Worm (Caenorhabditis elegans) whole organism, dauer: Measurements from ENCODE around the gene srt-73.

Source experiments
- unc-62 ChIP-seq: sonication (generic microtip); optimal IDR thresholded peaks from 2 replicates; lab custom pipeline; 2017; ENCODE audit warnings: missing biosample characterization, missing genetic modification reagents, missing genetic modification characterization

Gene srt-73

DNA sequence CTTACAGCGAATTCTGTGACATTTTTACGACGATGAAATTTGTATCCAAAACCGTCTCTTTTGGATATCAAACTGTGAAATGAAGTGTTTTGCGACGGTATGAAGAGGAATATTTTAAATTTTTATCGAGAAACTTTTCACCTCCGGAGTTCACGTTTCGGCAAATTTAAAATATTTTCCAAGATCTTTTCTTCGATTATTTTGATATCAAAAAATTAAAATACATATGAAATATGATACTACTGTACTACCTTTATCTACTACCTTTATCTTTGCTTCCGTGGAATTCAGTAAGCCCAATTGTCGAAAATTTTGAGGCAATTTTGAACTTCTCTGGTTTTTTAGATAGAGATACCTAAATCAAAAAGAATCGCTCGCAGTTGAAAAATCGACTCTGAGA, 1.3 kb upstream of the srt-73 start, which contains the start of gene kin-26:
kin-26 (minus strand) TSS at position 101 of the 400 bp plus-strand sequence.
- no peak for TF ChIP-seq unc-62

DNA sequence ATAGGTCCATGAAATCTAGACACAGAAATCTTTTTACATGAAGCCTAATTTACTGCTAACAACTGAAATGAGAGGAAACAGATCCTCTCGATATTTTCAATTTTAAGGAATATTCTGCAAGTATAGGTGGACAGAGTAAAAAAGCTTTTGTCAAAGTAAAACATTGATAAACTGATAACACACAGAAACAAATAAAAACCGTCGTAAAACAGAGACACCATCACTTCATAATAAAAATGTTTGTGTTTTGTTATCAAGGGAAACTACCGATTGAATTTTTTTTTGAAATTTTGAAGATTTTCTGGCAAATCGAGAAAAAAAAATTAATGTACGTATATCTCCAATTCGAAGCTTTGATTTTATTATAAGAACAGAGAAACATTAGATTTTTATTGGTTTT, 2.0 kb downstream of the srt-73 start:
- no peak for TF ChIP-seq unc-62

DNA sequence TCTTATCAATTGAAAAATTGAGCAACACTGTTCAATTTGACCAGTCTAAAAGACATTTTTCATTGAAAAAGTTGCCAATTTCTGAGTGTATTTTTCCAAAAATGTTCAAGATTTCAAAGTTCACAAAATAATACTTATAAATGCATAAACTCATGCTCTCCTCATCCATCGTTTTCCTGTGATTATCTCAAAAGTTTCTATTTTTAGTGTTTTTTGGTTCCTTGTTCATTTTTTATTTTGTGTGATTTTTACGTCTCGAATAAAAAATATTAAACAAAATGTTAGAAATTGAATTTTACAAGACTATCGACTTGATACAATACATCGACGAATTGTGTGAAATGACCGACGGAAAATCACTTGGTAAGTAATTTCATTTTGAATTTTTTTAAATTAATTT, 2.6 kb downstream of the srt-73 start, which contains the start of gene atic-1:
atic-1 (plus strand) TSS at position 301 of the 400 bp plus-strand sequence.
- TF ChIP-seq unc-62, result no peak

DNA sequence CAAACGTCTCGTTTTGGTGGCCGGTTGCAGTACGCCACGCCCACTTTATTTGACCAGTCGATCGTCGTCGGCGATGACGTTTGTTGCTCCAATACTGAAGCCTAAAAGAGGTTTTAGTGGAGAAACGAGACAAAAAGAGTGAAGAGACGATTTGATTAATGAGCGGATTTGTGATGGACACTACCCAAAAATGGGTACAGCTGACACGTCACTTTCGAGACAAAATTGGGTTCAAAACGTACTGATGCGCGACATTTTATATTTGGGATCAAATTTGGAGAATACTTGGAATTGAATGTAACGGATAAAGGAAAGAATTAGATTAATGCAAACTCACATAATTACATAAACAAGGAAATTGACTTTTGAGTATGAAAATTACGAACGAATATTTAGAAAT, 18.3 kb downstream of the srt-73 start, which contains the start of gene ilys-4:
ilys-4 (minus strand) TSS at position 101 of the 400 bp plus-strand sequence.
- TF ChIP-seq unc-62, result no peak

DNA sequence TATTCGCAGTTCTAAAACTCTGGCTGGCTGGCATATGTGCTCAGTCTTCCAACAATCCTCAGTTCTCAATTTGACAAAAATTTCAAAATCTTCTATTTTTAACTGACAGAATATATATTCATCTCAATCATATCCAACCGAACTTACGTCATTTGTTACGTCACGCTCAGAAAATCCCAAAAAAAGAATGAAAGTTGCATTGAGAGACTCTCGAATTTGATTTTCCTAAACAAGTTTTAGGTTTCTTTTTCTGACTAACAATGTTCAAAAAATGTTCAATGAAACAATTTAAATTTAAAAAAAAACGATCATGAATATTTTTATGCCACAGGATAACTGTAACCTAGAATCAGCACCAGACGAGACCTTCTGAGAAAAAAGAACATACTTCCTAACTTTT, 18.8 kb downstream of the srt-73 start:
- no peak for TF ChIP-seq unc-62

DNA sequence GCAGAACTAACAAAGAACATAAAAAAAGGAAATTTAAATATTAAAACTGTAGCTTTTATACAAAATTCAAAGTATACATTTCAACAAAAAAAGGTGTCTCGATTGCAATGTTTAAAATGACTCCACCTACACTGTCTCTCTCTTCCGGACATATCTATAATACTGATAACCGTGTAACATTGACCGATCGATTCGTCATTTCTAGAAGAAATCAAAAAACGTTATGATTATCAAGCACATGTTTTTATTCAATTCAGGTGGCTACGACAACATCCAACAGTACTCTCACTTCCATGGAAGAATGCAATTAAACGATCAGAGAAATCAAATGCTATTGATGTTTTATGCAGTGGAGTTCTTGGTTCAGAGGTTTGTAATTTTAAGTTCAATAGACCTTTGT, 19.4 kb downstream of the srt-73 start:
- no peak for TF ChIP-seq unc-62

DNA sequence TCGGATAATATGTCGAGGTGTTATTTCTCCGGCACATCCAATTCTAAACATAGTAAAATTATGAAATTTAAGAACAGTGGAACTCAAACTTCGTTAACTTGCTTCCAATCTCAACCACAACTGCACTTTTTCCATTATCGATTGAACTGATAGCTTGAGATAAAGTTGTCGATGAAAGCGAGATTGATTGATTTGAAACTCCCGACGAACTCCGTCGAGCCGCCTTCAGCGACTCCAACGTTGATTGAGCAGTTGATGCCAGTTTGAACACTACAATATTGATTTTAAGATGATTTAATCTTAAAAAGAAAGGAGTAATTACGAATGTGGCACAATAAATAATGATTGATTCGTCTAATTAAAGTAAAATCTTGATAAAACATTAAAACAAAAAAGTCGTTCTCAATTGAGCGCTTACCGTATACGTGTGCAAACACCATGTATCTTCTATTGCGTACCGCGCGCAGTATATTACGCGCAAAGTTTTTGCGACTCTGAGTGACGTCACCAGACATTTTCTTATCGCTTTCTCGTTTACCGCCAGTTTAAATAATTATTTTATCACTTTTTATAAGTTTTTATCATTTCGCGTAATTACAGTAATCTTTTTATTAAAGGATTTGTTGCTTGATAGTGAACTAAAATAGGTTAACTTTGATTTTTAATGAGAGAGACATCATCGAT, 23.2 kb downstream of the srt-73 start, which contains the start of gene arp-11:
arp-11 (minus strand) TSS at position 51 of the 684 bp plus-strand sequence.
- TF ChIP-seq unc-62, result no peak

DNA sequence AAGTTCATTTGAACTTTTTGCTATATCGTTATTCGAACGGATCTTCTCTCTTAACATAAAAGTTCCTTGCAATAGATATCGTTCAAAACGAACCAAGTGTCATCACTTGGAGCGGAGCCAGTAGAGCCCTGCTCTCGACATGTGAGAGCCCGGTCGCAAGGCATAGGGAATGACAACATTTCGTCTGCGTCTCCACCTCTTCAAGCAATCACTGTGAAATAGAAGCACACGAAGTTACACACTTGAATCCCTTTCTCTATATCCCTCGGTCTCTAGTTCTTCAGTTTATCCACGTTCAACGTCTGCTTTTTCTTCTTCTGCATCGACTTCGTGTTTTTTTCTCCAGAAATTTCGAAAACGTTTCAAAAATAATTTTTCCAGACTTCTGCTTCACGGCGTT, 24.2 kb downstream of the srt-73 start, which contains the start of gene C49H3.6:
C49H3.6 (plus strand) TSS at position 380 of the 400 bp plus-strand sequence.
- no peak for TF ChIP-seq unc-62

DNA sequence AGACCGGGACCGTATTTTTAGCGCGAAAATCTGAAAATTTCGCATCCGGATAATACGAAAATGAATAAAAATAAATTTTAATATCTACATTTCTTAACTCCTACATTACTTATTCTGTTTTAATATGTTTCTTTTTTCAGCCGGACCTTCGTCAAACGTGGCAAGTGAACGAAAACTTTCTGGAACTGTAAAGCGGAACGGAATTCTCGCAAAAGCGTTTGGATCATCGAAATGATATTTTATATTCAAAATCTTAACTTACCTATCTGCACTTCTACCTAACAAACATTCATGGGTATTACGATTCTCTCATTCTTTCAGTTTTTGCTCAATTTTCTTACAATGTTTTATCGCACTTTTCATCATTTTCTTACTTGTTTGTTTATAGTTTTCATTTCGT, 27.5 kb downstream of the srt-73 start:
- TF ChIP-seq unc-62, result no peak

DNA sequence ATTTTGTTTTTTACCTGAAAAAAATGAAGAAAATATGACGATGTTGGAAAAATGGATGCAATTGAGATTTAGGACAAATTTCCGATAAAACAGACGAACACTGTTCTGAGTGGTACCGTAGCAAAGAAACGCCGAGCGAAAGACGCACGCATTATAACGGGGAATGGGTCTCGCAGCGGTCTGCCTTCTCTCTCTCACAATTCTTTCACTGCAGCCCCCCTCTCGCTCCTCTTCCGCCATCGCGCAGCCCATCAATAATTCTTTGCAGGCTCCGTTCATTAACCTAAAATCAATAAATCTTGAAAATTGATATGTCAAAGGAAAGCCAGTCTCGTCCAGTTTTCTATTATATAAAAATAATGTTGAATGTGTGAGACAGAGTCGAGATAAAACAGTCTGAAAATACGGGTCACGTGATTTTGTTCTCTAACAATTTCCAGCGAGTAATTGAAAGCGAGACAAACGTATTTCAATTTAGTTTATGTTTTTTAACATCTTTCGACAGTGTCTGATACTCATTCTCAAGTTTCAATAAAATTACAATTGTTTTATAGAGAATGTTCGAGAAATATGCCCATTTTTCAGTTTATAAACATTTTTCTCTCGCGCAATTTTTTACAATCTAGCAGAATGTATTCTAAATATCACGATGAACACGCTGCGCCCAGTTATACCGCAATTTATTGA, 30.5 kb downstream of the srt-73 start:
- TF ChIP-seq unc-62, result no peak

DNA sequence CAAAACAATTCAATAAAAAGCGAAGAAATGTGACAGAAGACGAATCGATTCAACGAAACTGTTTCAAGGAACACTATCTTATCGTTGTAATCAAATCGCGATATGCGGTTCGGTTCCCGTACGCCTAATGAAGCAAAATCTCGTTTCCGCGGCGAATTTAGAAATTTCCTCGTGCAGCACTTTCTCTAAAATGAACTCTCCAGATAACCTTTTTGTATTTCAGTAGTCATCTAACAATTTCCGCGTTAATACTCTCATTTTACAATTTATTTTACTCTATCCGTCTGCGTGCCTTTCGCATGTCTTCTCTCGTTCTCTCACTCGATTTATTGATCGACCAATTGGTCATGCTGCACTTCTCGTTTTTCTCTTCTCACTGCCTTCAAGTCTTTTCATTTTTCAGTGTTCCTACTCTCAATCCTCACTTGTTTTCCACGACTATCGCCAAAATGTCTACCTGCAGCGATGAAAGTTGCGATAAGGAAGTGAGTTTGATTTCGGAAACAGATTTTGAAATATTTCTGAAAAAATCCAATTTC, 31.1 kb downstream of the srt-73 start, which contains the start of the genes npp-27 and ntl-4:
npp-27 (minus strand) TSS at position 51 of the 539 bp plus-strand sequence.
ntl-4 (plus strand) TSS at position 379 of the 539 bp plus-strand sequence.
- no peak for TF ChIP-seq unc-62

DNA sequence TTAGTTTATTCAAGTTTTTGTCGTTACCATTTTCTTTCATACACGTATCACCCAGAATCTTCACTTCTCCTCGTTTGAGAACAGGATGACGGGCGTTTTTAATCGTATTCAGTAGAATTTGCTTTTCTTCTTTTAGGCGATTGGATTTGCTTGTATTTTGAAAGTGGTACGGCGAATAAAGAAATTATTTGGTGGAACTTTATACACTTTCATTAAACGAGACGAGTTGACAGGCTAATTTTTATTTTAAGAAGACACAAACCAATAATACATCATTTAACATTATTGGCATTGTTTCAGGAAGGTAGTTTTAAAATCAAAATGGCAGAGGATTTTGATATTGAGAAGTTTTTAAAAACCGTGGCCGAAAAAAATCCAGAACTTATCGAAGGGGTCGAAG, 35.9 kb downstream of the srt-73 start, which contains the start of gene C49H3.4:
C49H3.4 (plus strand) TSS at position 301 of the 400 bp plus-strand sequence.
- TF ChIP-seq unc-62, result no peak

DNA sequence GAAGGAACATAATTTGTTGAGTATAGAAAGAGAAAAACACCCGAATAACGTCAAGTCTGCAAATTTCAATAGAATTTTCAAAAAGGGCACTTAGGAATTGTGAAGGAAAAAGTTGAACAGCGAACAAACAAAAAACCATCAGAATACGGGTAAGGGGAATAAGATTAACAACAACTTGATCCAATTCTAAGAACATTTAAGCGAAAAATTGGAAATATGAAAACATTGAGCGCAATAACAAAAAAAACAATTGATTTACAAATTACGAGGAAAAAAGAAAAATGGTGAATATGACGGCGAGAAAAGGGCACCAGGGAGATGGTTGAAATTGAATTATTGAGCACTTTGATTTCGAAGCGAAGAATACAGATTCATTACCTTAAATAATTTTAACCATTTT, 37.8 kb downstream of the srt-73 start:
- TF ChIP-seq unc-62, result no peak

DNA sequence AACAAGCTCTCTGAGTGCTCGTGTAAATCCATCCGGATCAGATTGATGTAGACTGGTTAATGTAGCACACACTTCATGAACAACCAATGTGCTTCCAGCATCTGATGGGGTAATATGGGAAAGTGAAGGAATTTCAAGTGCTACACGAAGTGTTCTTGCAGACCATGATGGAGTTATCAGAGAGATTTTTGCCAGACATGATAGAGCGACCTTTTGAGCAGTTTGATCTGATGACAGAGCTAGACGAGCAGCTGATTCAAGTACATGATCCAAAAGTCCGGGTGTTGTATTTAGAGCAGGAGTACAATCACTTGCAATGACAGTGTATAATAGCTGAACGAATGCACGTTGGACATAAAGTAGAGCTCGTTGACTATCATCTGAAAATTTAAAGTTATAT, 38.8 kb downstream of the srt-73 start:
- TF ChIP-seq unc-62, result no peak

DNA sequence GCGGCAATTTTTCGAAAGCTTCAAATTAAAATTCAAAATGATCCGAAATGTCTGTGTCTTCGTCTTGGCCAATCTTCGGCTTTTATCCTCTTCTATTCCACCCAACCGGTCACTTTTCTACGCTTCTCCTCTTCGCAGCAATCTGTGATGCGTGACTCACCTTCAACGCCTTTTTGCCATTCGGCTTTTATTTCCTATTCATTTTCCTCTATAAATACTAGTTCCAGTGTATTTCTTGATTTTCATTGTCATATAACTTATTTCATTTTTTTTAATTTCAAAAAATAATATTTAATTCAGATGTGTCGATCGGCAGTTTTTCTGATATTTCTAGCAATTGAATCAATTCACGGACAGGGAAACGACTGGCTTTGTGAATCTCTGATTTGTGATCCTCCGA, 41.0 kb downstream of the srt-73 start, which contains the start of gene C49H3.16:
C49H3.16 (plus strand) TSS at position 301 of the 400 bp plus-strand sequence.
- no peak for TF ChIP-seq unc-62

DNA sequence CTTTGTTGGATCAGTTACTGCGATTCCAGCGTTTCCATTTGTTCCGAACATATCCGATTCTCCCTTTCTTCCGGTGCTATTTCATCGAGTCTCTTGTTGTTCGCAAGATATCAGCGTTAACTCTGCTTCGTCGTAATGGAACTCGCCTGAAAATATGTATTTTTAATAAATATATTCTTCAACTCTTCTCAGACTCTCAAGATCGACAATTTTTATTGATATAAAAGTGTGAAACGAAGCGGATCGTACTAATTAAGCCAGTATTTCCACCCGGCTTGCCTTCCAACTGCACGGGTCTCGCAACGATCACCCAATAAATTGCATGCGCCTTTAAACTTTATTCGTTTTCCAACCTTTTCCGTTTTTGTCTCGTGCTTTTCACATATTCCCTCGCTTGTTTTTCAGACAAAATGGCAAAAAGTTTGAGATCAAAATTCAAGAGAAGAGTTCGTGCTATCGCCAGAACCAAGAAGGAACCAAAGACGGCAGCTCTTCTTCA, 44.9 kb downstream of the srt-73 start, which contains the start of the genes xpo-3 and C49H3.3:
xpo-3 (minus strand) TSS at position 51 of the 499 bp plus-strand sequence.
C49H3.3 (plus strand) TSS at position 369 of the 499 bp plus-strand sequence.
- no peak for TF ChIP-seq unc-62
